Worm (Caenorhabditis elegans) whole organism, L1 larva: Measurements from ENCODE around the gene ehbp-1.

ENCODE experiments used
- C16A3.4 ChIP-seq: fragments of 150-350 bp; optimal IDR thresholded peaks from 2 replicates; lab custom pipeline; 2014; ENCODE audit warnings: missing biosample characterization, missing genetic modification characterization
- C34B4.2 ChIP-seq: sonication (generic microtip); optimal IDR thresholded peaks from 2 replicates; lab custom pipeline; 2017; ENCODE audit warnings: mild to moderate bottlenecking, missing genetic modification characterization, missing compliant biosample characterization
- F16B12.6 ChIP-seq: fragments of 150-350 bp; optimal IDR thresholded peaks from 2 replicates; lab custom pipeline; 2014; ENCODE audit warnings: missing biosample characterization, missing genetic modification characterization
- Y116A8C.19 ChIP-seq: sonication (generic microtip); optimal IDR thresholded peaks from 2 replicates; lab custom pipeline; 2016; ENCODE audit warnings: missing compliant biosample characterization, missing genetic modification characterization, borderline replicate concordance
- aha-1 ChIP-seq: fragments of 150-350 bp; optimal IDR thresholded peaks from 2 replicates; lab custom pipeline; 2014; ENCODE audit warnings: missing biosample characterization, missing genetic modification characterization
- ama-1 ChIP-seq: fragments of 150-350 bp; optimal IDR thresholded peaks from 2 replicates; lab custom pipeline; 2014
- blmp-1 ChIP-seq: fragments of 150-350 bp; optimal IDR thresholded peaks from 2 replicates; lab custom pipeline; 2014; ENCODE audit warnings: missing biosample characterization, missing genetic modification characterization
- ceh-88 ChIP-seq: fragments of 200-800 bp; sonication (Bioruptor generic); IDR thresholded peaks from 2 replicates; pipeline ENCODE4 v1.3.6; 2022; ENCODE audit warnings: missing genetic modification characterization, missing compliant biosample characterization
- ceh-90 ChIP-seq: sonication (generic microtip); optimal IDR thresholded peaks from 2 replicates; lab custom pipeline; 2016; ENCODE audit warnings: missing genetic modification characterization, missing compliant biosample characterization
- dpl-1 ChIP-seq, 3 experiments: fragments of 150-350 bp in 2 of 3; sonication (generic microtip) in 1 of 3; optimal IDR thresholded peaks; 2 replicates each; lab custom pipeline; 2014 to 2017; ENCODE audit warnings: missing biosample characterization in 3 of 3, missing genetic modification characterization in 3 of 3, missing genetic modification reagents in 3 of 3
- efl-1 ChIP-seq, 4 experiments: fragments of 150-350 bp; optimal IDR thresholded peaks in 3 of 4; peaks in 1 of 4; 1 replicate in 1 of 4; 2 replicates in 3 of 4; lab custom pipeline; 2014; ENCODE audit warnings: missing biosample characterization in 2 of 4, missing genetic modification characterization in 2 of 4, missing genetic modification reagents in 2 of 4
- egl-13 ChIP-seq: sonication (generic microtip); optimal IDR thresholded peaks from 2 replicates; lab custom pipeline; 2016; ENCODE audit warnings: missing genotype, missing genetic modification reagents, missing genetic modification characterization, missing compliant biosample characterization
- egl-27 ChIP-seq, 2 experiments: fragments of 150-350 bp in 1 of 2; sonication (generic microtip); optimal IDR thresholded peaks; 3 replicates each; lab custom pipeline; 2017 to 2018; ENCODE audit warnings: missing biosample characterization in 2 of 2, missing genetic modification characterization in 2 of 2, missing genetic modification reagents in 2 of 2
- elt-2 ChIP-seq: sonication (generic microtip); optimal IDR thresholded peaks from 2 replicates; lab custom pipeline; 2016; ENCODE audit warnings: missing genetic modification characterization, mild to moderate bottlenecking, inconsistent platforms, missing compliant biosample characterization, missing genetic modification reagents
- elt-3 ChIP-seq, 6 experiments: fragments of 150-350 bp in 1 of 6; sonication (generic microtip); optimal IDR thresholded peaks; 2 replicates each; lab custom pipeline; 2017 to 2018; ENCODE audit warnings: missing biosample characterization in 6 of 6, missing genetic modification characterization in 6 of 6, inconsistent platforms in 1 of 6
- fkh-10 ChIP-seq: sonication (generic microtip); optimal IDR thresholded peaks from 2 replicates; lab custom pipeline; 2017; ENCODE audit warnings: missing biosample characterization, missing genetic modification reagents, missing genetic modification characterization
- grh-1 ChIP-seq: fragments of 200-800 bp; sonication (Bioruptor generic); IDR thresholded peaks from 2 replicates; pipeline ENCODE4 v1.3.6; 2022; ENCODE audit warnings: missing genetic modification reagents, missing genetic modification characterization, missing compliant biosample characterization
- hlh-4 ChIP-seq: sonication (generic microtip); optimal IDR thresholded peaks from 2 replicates; lab custom pipeline; 2016; ENCODE audit warnings: mild to moderate bottlenecking, missing genetic modification characterization, missing compliant biosample characterization
- hpl-2 ChIP-seq: fragments of 150-350 bp; optimal IDR thresholded peaks from 2 replicates; lab custom pipeline; 2014; ENCODE audit warnings: missing biosample characterization, missing genetic modification reagents, missing genetic modification characterization
- isw-1 ChIP-seq: fragments of 200-800 bp; sonication (Bioruptor generic); IDR thresholded peaks from 2 replicates; pipeline ENCODE4 v1.3.6; 2022; ENCODE audit warnings: missing genetic modification characterization, missing compliant biosample characterization
- jun-1 ChIP-seq: fragments of 150-350 bp; optimal IDR thresholded peaks from 2 replicates; lab custom pipeline; 2014; ENCODE audit warnings: missing biosample characterization, missing genetic modification reagents, missing genetic modification characterization
- lin-13 ChIP-seq: fragments of 150-350 bp; optimal IDR thresholded peaks from 2 replicates; lab custom pipeline; 2014; ENCODE audit warnings: missing biosample characterization, missing genetic modification reagents, missing genetic modification characterization
- lin-14 ChIP-seq: fragments of 200-800 bp; sonication (Bioruptor generic); optimal IDR thresholded peaks from 2 replicates; lab custom pipeline; 2018; ENCODE audit warnings: mild to moderate bottlenecking, missing genetic modification characterization, moderate library complexity, missing compliant biosample characterization
- lin-15B ChIP-seq: fragments of 150-350 bp; sonication (generic microtip); optimal IDR thresholded peaks from 3 replicates; lab custom pipeline; 2014; ENCODE audit warnings: missing biosample characterization, missing genetic modification characterization
- lir-3 ChIP-seq: sonication (generic microtip); optimal IDR thresholded peaks from 2 replicates; lab custom pipeline; 2016; ENCODE audit warnings: mild to moderate bottlenecking, missing genetic modification characterization, moderate library complexity, missing compliant biosample characterization; ENCODE audit not compliant: poor library complexity
- lsy-2 ChIP-seq, 2 experiments: fragments of 150-350 bp; optimal IDR thresholded peaks; 2 replicates each; lab custom pipeline; 2014; ENCODE audit warnings: missing biosample characterization in 2 of 2, missing genetic modification characterization in 2 of 2
- mab-9 ChIP-seq: fragments of 200-800 bp; sonication (Bioruptor generic); IDR thresholded peaks from 2 replicates; pipeline ENCODE4 v1.3.6; 2022; ENCODE audit warnings: missing genetic modification reagents, missing genetic modification characterization, missing compliant biosample characterization
- mdl-1 ChIP-seq, 2 experiments: fragments of 150-350 bp; optimal IDR thresholded peaks; 2 replicates each; lab custom pipeline; 2014 to 2017; ENCODE audit warnings: missing biosample characterization in 2 of 2, missing genetic modification characterization in 2 of 2, inconsistent platforms in 1 of 2
- mep-1 ChIP-seq: fragments of 150-350 bp; optimal IDR thresholded peaks from 2 replicates; lab custom pipeline; 2014; ENCODE audit warnings: missing biosample characterization, missing genetic modification characterization
- nhr-11 ChIP-seq: fragments of 150-350 bp; optimal IDR thresholded peaks from 2 replicates; lab custom pipeline; 2014; ENCODE audit warnings: missing biosample characterization, missing genetic modification characterization
- nhr-12 ChIP-seq: sonication (generic microtip); optimal IDR thresholded peaks from 2 replicates; lab custom pipeline; 2017; ENCODE audit warnings: missing biosample characterization, missing genetic modification characterization
- nhr-19 ChIP-seq: fragments of 200-800 bp; sonication (Bioruptor generic); conservative IDR thresholded peaks from 2 replicates; pipeline ENCODE4 v1.3.6; 2022; ENCODE audit warnings: missing genetic modification characterization, missing compliant biosample characterization
- nhr-20 ChIP-seq: sonication (generic microtip); optimal IDR thresholded peaks from 2 replicates; lab custom pipeline; 2016; ENCODE audit warnings: mild to moderate bottlenecking, missing genetic modification characterization, missing compliant biosample characterization
- nhr-237 ChIP-seq: fragments of 150-350 bp; optimal IDR thresholded peaks from 2 replicates; lab custom pipeline; 2014; ENCODE audit warnings: missing biosample characterization, missing genetic modification characterization
- nhr-28 ChIP-seq: fragments of 150-350 bp; optimal IDR thresholded peaks from 2 replicates; lab custom pipeline; 2014; ENCODE audit warnings: missing biosample characterization, missing genetic modification characterization
- nhr-47 ChIP-seq: sonication (generic microtip); optimal IDR thresholded peaks from 2 replicates; lab custom pipeline; 2016; ENCODE audit warnings: mild to moderate bottlenecking, missing genetic modification characterization, moderate library complexity, missing compliant biosample characterization
- nhr-71 ChIP-seq: sonication (generic microtip); optimal IDR thresholded peaks from 2 replicates; lab custom pipeline; 2016; ENCODE audit warnings: mild to moderate bottlenecking, missing genetic modification characterization, moderate library complexity, missing compliant biosample characterization
- nhr-77 ChIP-seq: fragments of 150-350 bp; optimal IDR thresholded peaks from 2 replicates; lab custom pipeline; 2014; ENCODE audit warnings: missing biosample characterization, missing genetic modification characterization
- nhr-85 ChIP-seq: sonication (generic microtip); peaks from one replicate; lab custom pipeline; 2016; ENCODE audit warnings: missing genetic modification characterization, inconsistent platforms, missing compliant biosample characterization
- nhr-90 ChIP-seq: sonication (generic microtip); optimal IDR thresholded peaks from 2 replicates; lab custom pipeline; 2016; ENCODE audit warnings: mild to moderate bottlenecking, missing genetic modification characterization, missing compliant biosample characterization; ENCODE audit not compliant: poor library complexity
- pax-3 ChIP-seq: fragments of 200-800 bp; sonication (Bioruptor generic); optimal IDR thresholded peaks from 2 replicates; lab custom pipeline; 2018; ENCODE audit warnings: mild to moderate bottlenecking, missing genetic modification characterization, moderate library complexity, missing compliant biosample characterization
- snu-23 ChIP-seq: sonication (generic microtip); optimal IDR thresholded peaks from 2 replicates; lab custom pipeline; 2016; ENCODE audit warnings: missing genetic modification characterization, missing compliant biosample characterization
- sox-4 ChIP-seq: sonication (generic microtip); optimal IDR thresholded peaks from 2 replicates; lab custom pipeline; 2016; ENCODE audit warnings: missing genetic modification characterization, missing compliant biosample characterization
- tbx-2 ChIP-seq: sonication (generic microtip); optimal IDR thresholded peaks from 2 replicates; lab custom pipeline; 2016; ENCODE audit warnings: missing genetic modification characterization, missing compliant biosample characterization
- tlp-1 ChIP-seq: fragments of 150-350 bp; optimal IDR thresholded peaks from 2 replicates; lab custom pipeline; 2014; ENCODE audit warnings: missing biosample characterization, missing genetic modification characterization
- unc-130 ChIP-seq: fragments of 150-350 bp; optimal IDR thresholded peaks from 2 replicates; lab custom pipeline; 2017; ENCODE audit warnings: missing biosample characterization, missing genetic modification characterization, inconsistent platforms
- unc-30 ChIP-seq: sonication (generic microtip); optimal IDR thresholded peaks from 2 replicates; lab custom pipeline; 2017; ENCODE audit warnings: missing biosample characterization, missing genetic modification characterization
- unc-98 ChIP-seq: fragments of 200-800 bp; sonication (Bioruptor generic); IDR thresholded peaks from 2 replicates; pipeline ENCODE4 v1.3.6; 2022; ENCODE audit warnings: missing genetic modification characterization, missing compliant biosample characterization
- vab-15 ChIP-seq: sonication (generic microtip); optimal IDR thresholded peaks from 2 replicates; lab custom pipeline; 2017; ENCODE audit warnings: missing genotype, mild to moderate bottlenecking, missing genetic modification characterization, missing compliant biosample characterization
- xbp-1 ChIP-seq: sonication (generic microtip); optimal IDR thresholded peaks from 2 replicates; lab custom pipeline; 2016; ENCODE audit warnings: missing genetic modification characterization, missing compliant biosample characterization
- zag-1 ChIP-seq: fragments of 150-350 bp; optimal IDR thresholded peaks from 2 replicates; lab custom pipeline; 2014; ENCODE audit warnings: missing biosample characterization, missing genetic modification characterization
- ztf-11 ChIP-seq, 2 experiments: sonication (generic microtip); optimal IDR thresholded peaks; 2 replicates each; lab custom pipeline; 2016 to 2017; ENCODE audit warnings: missing genetic modification characterization in 2 of 2, missing biosample characterization in 1 of 2, missing compliant biosample characterization in 1 of 2
- ztf-4 ChIP-seq: fragments of 150-350 bp; optimal IDR thresholded peaks from 2 replicates; lab custom pipeline; 2014; ENCODE audit warnings: missing biosample characterization, missing genetic modification characterization

The ehbp-1 gene

ce11 chrV:9516280-9516679 is 34.2 kb upstream of the ehbp-1 start:
- TF ChIP-seq mab-9 (GFP tag; lab: Robert Waterston, UW) (peak; percentile 48; the same call in 1 of the 2 replicates), ama-1 (lab: Kevin White, UChicago) (peak; percentile 41), mdl-1 (tag; optimal IDR thresholded peaks at IDR 0.05; lab: Kevin White, UChicago) (peak in 1 of 2 experiments; percentile 85), nhr-20 (tag; lab: Kevin White, UChicago) (peak; percentile 94), blmp-1 (peak; percentile 85), Y116A8C.19 (no peak), lin-13 (GFP tag; lab: Kevin White, UChicago) (peak; percentile 36), efl-1 (optimal IDR thresholded peaks at IDR 0.05; lab: Kevin White, UChicago) (peak in 1 of 2 experiments; percentile 21), efl-1 (GFP tag; optimal IDR thresholded peaks at IDR 0.05 in 1 of 2; lab: Kevin White, UChicago) (peak in 1 of 2 experiments; percentile 90), lin-14 (GFP tag; lab: Kevin White, UChicago) (peak; percentile 85), nhr-237 (tag; lab: Kevin White, UChicago) (no peak), nhr-47 (tag; lab: Kevin White, UChicago) (peak; percentile 69), nhr-85 (tag; lab: Kevin White, UChicago) (peak; percentile 97), dpl-1 (GFP tag; optimal IDR thresholded peaks at IDR 0.05; lab: Kevin White, UChicago) (peak in 1 of 3 experiments; percentile 58), tbx-2 (tag; lab: Kevin White, UChicago) (peak; percentile 78), mep-1 (peak; percentile 56), zag-1 (tag; lab: Kevin White, UChicago) (no peak), grh-1 (peak; percentile 53; the same call in 1 of the 2 replicates), nhr-12 (tag; lab: Kevin White, UChicago) (no peak), ztf-4 (tag; lab: Kevin White, UChicago) (no peak), nhr-28 (no peak), lin-15B (no peak), unc-130 (tag; lab: Kevin White, UChicago) (peak; percentile 93), sox-4 (peak; percentile 17), ztf-11 (tag; optimal IDR thresholded peaks at IDR 0.05; lab: Kevin White, UChicago) (no peak), elt-3 (tag; optimal IDR thresholded peaks at IDR 0.05; lab: Kevin White, UChicago) (peak; percentile 33 to 100 (median 90)), elt-2 (tag; lab: Kevin White, UChicago) (peak; percentile 78), egl-27 (tag; optimal IDR thresholded peaks at IDR 0.05; lab: Kevin White, UChicago) (no peak), unc-98 (GFP tag; lab: Robert Waterston, UW) (no peak), jun-1 (tag; lab: Kevin White, UChicago) (no peak), ceh-90 (tag; lab: Kevin White, UChicago) (no peak), lsy-2 (tag; optimal IDR thresholded peaks at IDR 0.05; lab: Kevin White, UChicago) (peak; percentile 15 to 60), nhr-90 (peak; percentile 87), C16A3.4 (tag; lab: Kevin White, UChicago) (peak; percentile 70), aha-1 (no peak), nhr-19 (GFP tag; lab: Robert Waterston, UW) (peak; percentile 95), ceh-88 (GFP tag; lab: Robert Waterston, UW) (0 out of 2 replicates have a peak, but pooled peaks have one; percentile 35), hlh-4 (no peak), hpl-2 (GFP tag; lab: Kevin White, UChicago) (peak; percentile 77), egl-13 (no peak), nhr-11 (tag; lab: Kevin White, UChicago) (no peak), lir-3 (tag; lab: Kevin White, UChicago) (peak; percentile 39), snu-23 (GFP tag; lab: Kevin White, UChicago) (peak; percentile 79), vab-15 (tag; lab: Kevin White, UChicago) (peak; percentile 23), F16B12.6 (tag; lab: Kevin White, UChicago) (no peak), nhr-77 (tag; lab: Kevin White, UChicago) (no peak), isw-1 (GFP tag; lab: Robert Waterston, UW) (no peak), C34B4.2 (no peak), xbp-1 (tag; lab: Kevin White, UChicago) (peak; percentile 32), unc-30 (tag; lab: Kevin White, UChicago) (no peak), fkh-10 (no peak), tlp-1 (tag; lab: Kevin White, UChicago) (no peak), nhr-71 (tag; lab: Kevin White, UChicago) (peak; percentile 89), pax-3 (tag; lab: Kevin White, UChicago) (no peak)
